Fruit fly (Drosophila melanogaster) whole organism, prepupa: ENCODE data around the gene CG6282.

Source experiments
- Blimp-1 ChIP-seq: fragments of 200-800 bp; sonication (Bioruptor generic); optimal IDR thresholded peaks from 3 replicates; lab custom pipeline; 2017; ENCODE audit warnings: missing biosample characterization, missing genetic modification characterization, mild to moderate bottlenecking, moderate library complexity, missing genetic modification reagents
- CG10631 ChIP-seq: fragments of 200-800 bp; sonication (Bioruptor generic); optimal IDR thresholded peaks from 2 replicates; lab custom pipeline; 2016; ENCODE audit warnings: missing biosample characterization, missing genetic modification characterization
- CG11294 ChIP-seq: fragments of 200-800 bp; sonication (Bioruptor generic); IDR thresholded peaks from 2 replicates; pipeline ENCODE4 v1.3.6; 2022; ENCODE audit warnings: missing biosample characterization, missing genetic modification characterization
- CG11762 ChIP-seq: fragments of 200-800 bp; sonication (Bioruptor generic); optimal IDR thresholded peaks from 3 replicates; lab custom pipeline; 2016; ENCODE audit warnings: missing biosample characterization, missing genetic modification characterization; ENCODE audit not compliant: insufficient read depth
- CG15336 ChIP-seq: fragments of 200-800 bp; sonication (Bioruptor generic); IDR thresholded peaks from 2 replicates; pipeline ENCODE4 v1.3.6; 2022; ENCODE audit warnings: missing biosample characterization, missing genetic modification characterization
- CG1621 ChIP-seq: fragments of 200-800 bp; sonication (Bioruptor generic); optimal IDR thresholded peaks from 3 replicates; lab custom pipeline; 2018; ENCODE audit warnings: missing biosample characterization, mild to moderate bottlenecking, missing genetic modification characterization
- CG16779 ChIP-seq: fragments of 200-800 bp; sonication (Bioruptor generic); optimal IDR thresholded peaks from 3 replicates; lab custom pipeline; 2017; ENCODE audit warnings: missing biosample characterization, mild to moderate bottlenecking, missing genetic modification characterization
- CG31627 ChIP-seq: fragments of 200-800 bp; sonication (Bioruptor generic); optimal IDR thresholded peaks from 3 replicates; lab custom pipeline; 2016; ENCODE audit warnings: missing biosample characterization, missing genetic modification characterization
- CG4318 ChIP-seq: fragments of 200-800 bp; sonication (Bioruptor generic); optimal IDR thresholded peaks from 3 replicates; lab custom pipeline; 2017; ENCODE audit warnings: missing biosample characterization, mild to moderate bottlenecking, missing genetic modification characterization
- CG6854 ChIP-seq: fragments of 200-800 bp; sonication (Bioruptor generic); optimal IDR thresholded peaks from 2 replicates; lab custom pipeline; 2017; ENCODE audit warnings: missing biosample characterization, mild to moderate bottlenecking, missing genetic modification characterization
- CG8119 ChIP-seq: fragments of 200-800 bp; sonication (Bioruptor generic); IDR thresholded peaks from 3 replicates; pipeline ENCODE4 v1.3.6; 2022; ENCODE audit warnings: missing biosample characterization, missing genetic modification characterization
- CG8319 ChIP-seq: fragments of 200-800 bp; sonication (Bioruptor generic); optimal IDR thresholded peaks from 3 replicates; lab custom pipeline; 2016; ENCODE audit warnings: missing biosample characterization, missing genetic modification characterization
- Eip78C ChIP-seq: fragments of 200-800 bp; sonication (Bioruptor generic); peaks from one replicate; lab custom pipeline; 2016; ENCODE audit warnings: missing biosample characterization, missing genetic modification characterization
- Ets21C ChIP-seq: fragments of 200-800 bp; sonication (Bioruptor generic); optimal IDR thresholded peaks from 3 replicates; lab custom pipeline; 2016; ENCODE audit warnings: missing biosample characterization, missing genetic modification characterization
- Gug ChIP-seq: fragments of 200-800 bp; sonication (Bioruptor generic); IDR thresholded peaks from 2 replicates; pipeline ENCODE4 v1.3.6; 2022; ENCODE audit warnings: missing biosample characterization, missing genetic modification characterization
- Hr38 ChIP-seq: sonication (Bioruptor generic); optimal IDR thresholded peaks from 2 replicates; lab custom pipeline; 2016; ENCODE audit warnings: missing biosample characterization, missing genetic modification characterization
- Hr4 ChIP-seq: fragments of 200-800 bp; sonication (Bioruptor generic); optimal IDR thresholded peaks from 3 replicates; lab custom pipeline; 2016; ENCODE audit warnings: missing biosample characterization, missing genetic modification characterization
- Lpt ChIP-seq: fragments of 200-800 bp; sonication (Bioruptor generic); optimal IDR thresholded peaks from 3 replicates; lab custom pipeline; 2016; ENCODE audit warnings: missing biosample characterization, missing genetic modification characterization
- Smox ChIP-seq: fragments of 200-800 bp; sonication (Bioruptor generic); optimal IDR thresholded peaks from 3 replicates; lab custom pipeline; 2016; ENCODE audit warnings: missing biosample characterization, missing genetic modification characterization
- Sox102F ChIP-seq: fragments of 200-800 bp; sonication (Bioruptor generic); optimal IDR thresholded peaks from 2 replicates; lab custom pipeline; 2016; ENCODE audit warnings: missing biosample characterization, mild to moderate bottlenecking, missing genetic modification characterization
- achi ChIP-seq: fragments of 200-800 bp; sonication (Bioruptor generic); optimal IDR thresholded peaks from 3 replicates; lab custom pipeline; 2016; ENCODE audit warnings: missing biosample characterization, missing genetic modification characterization
- cyc ChIP-seq: fragments of 200-800 bp; sonication (Bioruptor generic); optimal IDR thresholded peaks from 3 replicates; lab custom pipeline; 2016; ENCODE audit warnings: missing biosample characterization, missing genetic modification characterization
- dac ChIP-seq: fragments of 200-800 bp; sonication (Bioruptor generic); optimal IDR thresholded peaks from 2 replicates; lab custom pipeline; 2017; ENCODE audit warnings: missing biosample characterization, mild to moderate bottlenecking, missing genetic modification characterization
- dsx ChIP-seq: fragments of 200-800 bp; optimal IDR thresholded peaks from 3 replicates; lab custom pipeline; 2019; ENCODE audit warnings: missing biosample characterization, mild to moderate bottlenecking, missing genetic modification characterization, moderate library complexity; ENCODE audit not compliant: poor library complexity, severe bottlenecking
- eg ChIP-seq: fragments of 200-800 bp; sonication (Bioruptor generic); IDR thresholded peaks from 3 replicates; pipeline ENCODE4 v1.3.6; 2022; ENCODE audit warnings: missing biosample characterization, missing genetic modification characterization
- esn ChIP-seq: fragments of 200-800 bp; sonication (Bioruptor generic); optimal IDR thresholded peaks from 2 replicates; lab custom pipeline; 2016; ENCODE audit warnings: missing biosample characterization, mild to moderate bottlenecking, missing genetic modification characterization, moderate library complexity
- fd59A ChIP-seq: fragments of 200-800 bp; sonication (Bioruptor generic); optimal IDR thresholded peaks from 2 replicates; lab custom pipeline; 2017; ENCODE audit warnings: missing biosample characterization, mild to moderate bottlenecking, missing genetic modification characterization, missing genetic modification reagents
- fkh ChIP-seq: fragments of 200-800 bp; sonication (Bioruptor generic); optimal IDR thresholded peaks from 3 replicates; lab custom pipeline; 2017; ENCODE audit warnings: missing biosample characterization, mild to moderate bottlenecking, missing genetic modification characterization, moderate library complexity
- lz ChIP-seq: fragments of 200-800 bp; sonication (Bioruptor generic); optimal IDR thresholded peaks from 3 replicates; lab custom pipeline; 2016; ENCODE audit warnings: missing biosample characterization, missing genetic modification characterization
- salr ChIP-seq, 2 experiments: fragments of 200-800 bp; sonication (Bioruptor generic); optimal IDR thresholded peaks; 3 replicates each; lab custom pipeline; 2016 to 2018; ENCODE audit warnings: missing biosample characterization in 2 of 2, missing genetic modification characterization in 2 of 2, mild to moderate bottlenecking in 1 of 2
- ss ChIP-seq, 2 experiments: fragments of 200-800 bp; sonication (Bioruptor generic); optimal IDR thresholded peaks; 2 replicates in 1 of 2; 3 replicates in 1 of 2; lab custom pipeline; 2017 to 2018; ENCODE audit warnings: mild to moderate bottlenecking in 2 of 2, missing biosample characterization in 2 of 2, missing genetic modification characterization in 2 of 2, moderate library complexity in 1 of 2
- svp ChIP-seq: fragments of 200-800 bp; sonication (Bioruptor generic); peaks from one replicate; lab custom pipeline; 2016; ENCODE audit warnings: missing biosample characterization, missing genetic modification characterization
- topi ChIP-seq: fragments of 200-800 bp; sonication (Bioruptor generic); optimal IDR thresholded peaks from 3 replicates; lab custom pipeline; 2016; ENCODE audit warnings: missing biosample characterization, missing genetic modification characterization
- vri ChIP-seq: fragments of 200-800 bp; sonication (Bioruptor generic); optimal IDR thresholded peaks from 3 replicates; lab custom pipeline; 2016; ENCODE audit warnings: missing biosample characterization, mild to moderate bottlenecking, missing genetic modification characterization

CG6282 gene

dm6 chr3L:8575844-8576842 lies 28.3 kb upstream of the CG6282 start, which contains the start of the genes CG6638 and CG43078:
Gene CG6638 (minus strand): TSS chr3L:8576078.
Gene CG43078 (plus strand): TSS chr3L:8576808.
- TF ChIP-seq fd59A (GFP tag; lab: Kevin White, UChicago): no peak
- TF ChIP-seq vri: peak; percentile 72
- TF ChIP-seq svp: peak; percentile 21
- no peak for TF ChIP-seq CG11762 (GFP tag; lab: Kevin White, UChicago)
- no peak for TF ChIP-seq Sox102F (GFP tag; lab: Kevin White, UChicago)
- TF ChIP-seq Smox: no peak
- peak; percentile 42 for TF ChIP-seq CG10631 (GFP tag; lab: Kevin White, UChicago)
- TF ChIP-seq Hr38 (GFP tag; lab: Kevin White, UChicago): no peak
- no peak for TF ChIP-seq lz (GFP tag; lab: Kevin White, UChicago)
- 0 out of 3 replicates have a peak, but pooled peaks have one; percentile 13 for TF ChIP-seq eg (GFP tag; lab: Robert Waterston, UW)
- peak; percentile 24 for TF ChIP-seq esn
- TF ChIP-seq fkh (GFP tag; lab: Kevin White, UChicago): no peak
- TF ChIP-seq CG1621 (tag; lab: Kevin White, UChicago): no peak
- no peak for TF ChIP-seq ss (GFP tag; optimal IDR thresholded peaks at IDR 0.05; lab: Kevin White, UChicago)
- no peak for TF ChIP-seq CG8119 (GFP tag; lab: Robert Waterston, UW)
- no peak for TF ChIP-seq CG16779
- TF ChIP-seq achi (GFP tag; lab: Kevin White, UChicago): no peak
- TF ChIP-seq Ets21C (GFP tag; lab: Kevin White, UChicago): no peak
- TF ChIP-seq Hr4 (GFP tag; lab: Kevin White, UChicago): no peak
- TF ChIP-seq dac (GFP tag; lab: Kevin White, UChicago): no peak
- no peak for TF ChIP-seq cyc (GFP tag; lab: Kevin White, UChicago)
- TF ChIP-seq CG4318 (GFP tag; lab: Kevin White, UChicago): no peak
- no peak for TF ChIP-seq Lpt (GFP tag; lab: Kevin White, UChicago)

DNA sequence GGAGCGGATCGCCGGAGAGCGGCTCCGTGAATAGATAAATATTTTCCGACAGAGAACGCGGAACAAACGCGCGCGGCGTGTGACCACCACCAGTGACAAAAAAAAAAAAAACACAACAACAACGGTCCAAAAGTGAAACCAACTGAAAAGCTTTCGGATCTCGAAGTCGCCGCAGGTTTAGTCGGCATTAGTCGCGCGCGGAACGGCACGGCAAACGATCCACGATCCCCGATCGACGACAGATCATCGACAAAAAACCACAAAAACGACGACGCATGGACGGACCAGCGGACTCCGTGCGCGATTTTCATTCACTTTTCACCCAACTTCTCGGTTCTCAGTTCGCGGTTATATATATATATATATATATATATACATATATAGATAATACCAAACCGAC lies 26.0 kb upstream of the CG6282 start:
- TF ChIP-seq CG15336 (GFP tag; lab: Robert Waterston, UW): 0 out of 2 replicates have a peak, but pooled peaks have one; percentile 9
- no peak for TF ChIP-seq lz (GFP tag; lab: Kevin White, UChicago)
- no peak for TF ChIP-seq dac (GFP tag; lab: Kevin White, UChicago)

dm6 chr3L:8579513-8579912 lies 24.9 kb upstream of the CG6282 start:
- TF ChIP-seq dsx (GFP tag; lab: Kevin White, UChicago): no peak
- no peak for TF ChIP-seq CG6854
- no peak for TF ChIP-seq salr (GFP tag; optimal IDR thresholded peaks at IDR 0.05; lab: Kevin White, UChicago)
- no peak for TF ChIP-seq vri
- no peak for TF ChIP-seq Smox
- no peak for TF ChIP-seq Eip78C (GFP tag; lab: Kevin White, UChicago)
- TF ChIP-seq Lpt (GFP tag; lab: Kevin White, UChicago): no peak
- no peak for TF ChIP-seq Blimp-1 (GFP tag; lab: Kevin White, UChicago)

DNA sequence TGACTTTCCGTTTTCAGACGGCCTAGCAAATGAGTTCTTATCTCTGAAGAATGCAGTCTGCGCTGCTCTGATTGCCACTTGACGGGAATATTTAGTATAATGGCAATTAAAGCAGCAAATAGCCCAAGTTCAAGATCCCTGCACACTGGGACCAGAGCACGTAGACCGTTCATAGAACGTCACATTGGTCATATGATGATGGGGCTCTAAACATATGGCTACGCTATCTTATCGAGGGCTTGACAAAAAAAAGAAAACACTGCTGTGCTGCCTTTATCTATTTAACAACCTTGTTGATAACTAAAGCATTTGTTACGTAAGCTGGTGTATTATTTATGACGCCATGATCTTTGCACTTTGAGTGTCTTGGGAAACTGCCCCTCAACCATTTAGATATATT lies 23.7 kb upstream of the CG6282 start:
- TF ChIP-seq Smox (no peak), topi (GFP tag; lab: Kevin White, UChicago) (no peak), CG8319 (GFP tag; lab: Kevin White, UChicago) (no peak), Lpt (GFP tag; lab: Kevin White, UChicago) (no peak), vri (peak; percentile 73), CG31627 (GFP tag; lab: Kevin White, UChicago) (no peak), CG11294 (GFP tag; lab: Robert Waterston, UW) (no peak), dac (GFP tag; lab: Kevin White, UChicago) (no peak), cyc (GFP tag; lab: Kevin White, UChicago) (no peak), Eip78C (GFP tag; lab: Kevin White, UChicago) (peak; percentile 3), svp (peak; percentile 60), Gug (GFP tag; lab: Robert Waterston, UW) (no peak), eg (GFP tag; lab: Robert Waterston, UW) (no peak)
